Fruit fly (Drosophila melanogaster): ENCODE results near the gene CG32199.

The CG32199 gene

dm6 chr3L:18632187-18632635, 20.5 kb downstream of the CG32199 start (continued):
- TF ChIP-seq ro (GFP tag; IDR thresholded peaks at IDR 0.05) (no peak), CG31441 (GFP tag; IDR thresholded peaks at IDR 0.05) (no peak), bab2 (GFP tag; optimal IDR thresholded peaks at IDR 0.05) (no peak), YL-1 (GFP tag; optimal IDR thresholded peaks at IDR 0.05) (no peak), sob (GFP tag; IDR thresholded peaks at IDR 0.05) (peak; percentile 28; the same call in 1 of the 2 replicates), corto (GFP tag; optimal IDR thresholded peaks at IDR 0.05) (peak; percentile 17), CG5180 (GFP tag; optimal IDR thresholded peaks at IDR 0.05) (no peak), CG5245 (GFP tag; optimal IDR thresholded peaks at IDR 0.05) (no peak), Poxn (GFP tag; IDR thresholded peaks at IDR 0.05) (no peak)

DNA sequence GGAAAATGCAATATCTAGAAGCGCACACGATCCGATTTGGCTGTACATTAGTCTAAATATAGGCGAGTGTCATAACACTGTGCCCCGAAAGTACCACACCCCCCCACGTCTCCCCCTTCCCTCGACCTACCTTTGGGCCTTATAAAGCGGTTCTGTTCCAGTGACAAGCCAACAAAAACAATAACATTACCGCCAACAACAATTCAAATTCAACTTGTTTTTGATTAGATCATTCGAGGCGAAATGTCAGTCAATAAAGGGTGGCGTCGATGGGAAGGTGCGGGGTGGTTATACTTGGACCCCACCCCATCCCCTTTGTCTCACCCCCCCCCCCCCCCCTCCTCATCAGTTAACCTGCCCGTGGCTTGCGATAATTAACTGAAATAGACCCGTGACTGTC, 21.4 kb downstream of the CG32199 start:
- TF ChIP-seq crol (GFP tag; IDR thresholded peaks at IDR 0.05): peak; percentile 95
- TF ChIP-seq vnd (GFP tag; IDR thresholded peaks at IDR 0.05; ENCODE audit: partially characterized antibody): no peak
- no peak for TF ChIP-seq hkb (optimal IDR thresholded peaks at IDR 0.05)
- no peak for TF ChIP-seq hkb (GFP tag; IDR thresholded peaks at IDR 0.05)
- peak; percentile 27 for TF ChIP-seq sd (tag; optimal IDR thresholded peaks at IDR 0.05)
- TF ChIP-seq CG3163 (GFP tag; optimal IDR thresholded peaks at IDR 0.05): no peak
- no peak for TF ChIP-seq dm (GFP tag; optimal IDR thresholded peaks at IDR 0.05)
- TF ChIP-seq sug (tag; optimal IDR thresholded peaks at IDR 0.05): peak; percentile 56
- TF ChIP-seq Tbp (GFP tag; optimal IDR thresholded peaks at IDR 0.05): no peak
- TF ChIP-seq lab (GFP tag; optimal IDR thresholded peaks at IDR 0.05): peak; percentile 64
- TF ChIP-seq Pdp1 (GFP tag; optimal IDR thresholded peaks at IDR 0.05): peak in 1 of 2 experiments; percentile 38
- peak; percentile 51 for TF ChIP-seq Vsx1 (GFP tag; optimal IDR thresholded peaks at IDR 0.05)
- peak; percentile 62 for TF ChIP-seq exex (tag; optimal IDR thresholded peaks at IDR 0.05)
- no peak for TF ChIP-seq fru (optimal IDR thresholded peaks at IDR 0.05)
- no peak for TF ChIP-seq CG4730 (GFP tag; IDR thresholded peaks at IDR 0.05)
- TF ChIP-seq CG18619 (GFP tag; optimal IDR thresholded peaks at IDR 0.05): peak; percentile 3
- peak; percentile 11 for TF ChIP-seq HmgZ (tag; optimal IDR thresholded peaks at IDR 0.05)
- no peak for TF ChIP-seq CG30403 (GFP tag; optimal IDR thresholded peaks at IDR 0.05)
- TF ChIP-seq gcm (GFP tag; optimal IDR thresholded peaks at IDR 0.05): no peak
- no peak for TF ChIP-seq tin (GFP tag; optimal IDR thresholded peaks at IDR 0.05)
- TF ChIP-seq CG10543 (GFP tag; optimal IDR thresholded peaks at IDR 0.05): peak; percentile 60
- TF ChIP-seq Hr78 (GFP tag; optimal IDR thresholded peaks at IDR 0.05): peak in 1 of 2 experiments; percentile 33
- TF ChIP-seq CG15514 (GFP tag; optimal IDR thresholded peaks at IDR 0.05): peak; percentile 3
- 0 out of 4 replicates have a peak, but pooled peaks have one; percentile 28 for TF ChIP-seq chinmo (GFP tag; IDR thresholded peaks at IDR 0.05; ENCODE audit: partially characterized antibody)
- 0 out of 2 replicates have a peak, but pooled peaks have one; percentile 11 for TF ChIP-seq GATAe (GFP tag; conservative IDR thresholded peaks at IDR 0.05)
- TF ChIP-seq gt (GFP tag; IDR thresholded peaks at IDR 0.05): no peak
- TF ChIP-seq BEAF-32 (GFP tag; optimal IDR thresholded peaks at IDR 0.05): no peak
- 0 out of 3 replicates have a peak, but pooled peaks have one; percentile 24 for TF ChIP-seq Aef1 (GFP tag; IDR thresholded peaks at IDR 0.05)
- no peak for TF ChIP-seq CG14710 (tag; optimal IDR thresholded peaks at IDR 0.05)
- peak; percentile 5 for TF ChIP-seq pros (GFP tag; optimal IDR thresholded peaks at IDR 0.05)
- no peak for TF ChIP-seq CG8290 (GFP tag; optimal IDR thresholded peaks at IDR 0.05)
- TF ChIP-seq CG8290 (tag; optimal IDR thresholded peaks at IDR 0.05): peak in 1 of 2 experiments; percentile 49
- TF ChIP-seq CG12769 (tag; optimal IDR thresholded peaks at IDR 0.05): peak; percentile 54
- TF ChIP-seq cwo (GFP tag; optimal IDR thresholded peaks at IDR 0.05): peak; percentile 81
- no peak for TF ChIP-seq Poxn (GFP tag; IDR thresholded peaks at IDR 0.05)
- no peak for TF ChIP-seq CG10431 (GFP tag; optimal IDR thresholded peaks at IDR 0.05)
- TF ChIP-seq Hmr (GFP tag; optimal IDR thresholded peaks at IDR 0.05): peak; percentile 0
- peak; percentile 67 for TF ChIP-seq caup (GFP tag; optimal IDR thresholded peaks at IDR 0.05; ENCODE audit: severe bottlenecking)
- peak; percentile 73 for TF ChIP-seq mirr (GFP tag; optimal IDR thresholded peaks at IDR 0.05)
- peak; percentile 72 for TF ChIP-seq grn (GFP tag; optimal IDR thresholded peaks at IDR 0.05)
- TF ChIP-seq lola (GFP tag; optimal IDR thresholded peaks at IDR 0.05): no peak

Data from whole organism, embryonic.